Worm (Caenorhabditis elegans): Measurements from ENCODE around the gene Y102A11A.9.
A peak's percentile ranks its signal among the peaks of the same experiment; 100 is the strongest.

The Y102A11A.9 gene

DNA sequence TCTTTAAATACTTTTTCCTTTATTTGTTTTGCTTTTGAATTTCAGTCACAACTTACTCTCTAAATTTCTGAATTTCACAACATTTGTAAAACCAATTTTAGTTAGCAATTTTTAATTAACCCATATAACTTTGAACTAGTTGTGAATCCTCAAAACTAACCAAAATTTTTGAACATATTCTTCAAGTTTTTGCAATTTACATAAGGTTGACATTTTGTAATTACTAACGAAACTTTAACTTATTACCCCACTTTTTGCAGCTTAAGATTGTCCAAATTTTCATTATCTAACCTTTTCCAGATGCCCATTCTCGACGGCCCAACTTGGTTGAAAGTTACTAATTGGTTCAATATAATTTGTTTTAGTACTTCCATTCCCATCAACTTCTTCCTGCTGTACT, 43.4 kb upstream of the Y102A11A.9 start, which contains the start of gene str-79 (continued):
- TF ChIP-seq gei-17 (GFP tag; optimal IDR thresholded peaks at IDR 0.05) = no peak

DNA sequence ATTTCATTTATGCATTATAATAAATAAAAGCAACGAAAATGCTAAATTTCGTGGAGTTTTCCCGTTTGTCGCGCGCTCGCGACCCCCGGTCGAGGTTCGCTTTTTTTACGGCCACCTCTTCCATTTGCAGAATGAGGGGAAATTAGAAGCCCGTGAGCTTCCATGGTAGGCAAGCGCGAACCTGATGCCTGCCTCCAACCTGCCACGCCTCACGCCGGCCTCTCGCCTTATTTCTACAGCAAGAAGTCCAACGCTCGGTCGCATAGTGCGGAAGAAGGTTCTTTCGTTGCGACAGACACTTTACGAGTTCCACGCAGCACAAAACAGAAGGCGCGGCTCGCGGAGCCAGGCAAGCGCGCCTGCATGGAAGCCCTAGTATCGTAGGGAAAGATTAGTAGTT, 41.3 kb upstream of the Y102A11A.9 start:
- TF ChIP-seq zfh-2 (GFP tag; conservative IDR thresholded peaks at IDR 0.05) (peak; percentile 61), somi-1 (GFP tag; optimal IDR thresholded peaks at IDR 0.05) (no peak), madf-3 (GFP tag; IDR thresholded peaks at IDR 0.05) (0 out of 2 replicates have a peak, but pooled peaks have one; percentile 62)

DNA sequence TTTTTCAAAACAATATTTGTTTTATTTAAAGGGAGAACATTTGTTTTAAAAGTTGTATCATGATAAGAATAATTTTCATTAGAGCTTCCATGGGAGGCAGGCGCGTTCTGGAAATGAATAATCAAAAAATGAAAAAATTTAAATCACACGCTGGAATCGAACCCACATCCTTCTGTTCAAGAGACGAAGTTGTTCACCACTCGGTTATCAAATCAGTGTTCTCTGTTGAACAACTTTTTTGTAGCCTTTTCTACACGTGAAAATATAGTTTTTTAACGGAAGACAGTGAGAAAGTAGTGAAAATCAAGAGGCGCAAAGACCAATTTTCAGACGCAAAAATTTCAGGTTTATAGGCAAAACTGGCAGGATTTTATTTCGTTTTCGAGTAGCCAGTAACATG, 40.2 kb upstream of the Y102A11A.9 start:
- TF ChIP-seq ceh-27 (GFP tag; optimal IDR thresholded peaks at IDR 0.05) (no peak), athp-1 (tag; optimal IDR thresholded peaks at IDR 0.05) (no peak), tbp1 (GFP tag; optimal IDR thresholded peaks at IDR 0.05) (peak; percentile 78), F52B5.7 (tag; optimal IDR thresholded peaks at IDR 0.05) (no peak), ekl-4 (GFP tag; IDR thresholded peaks at IDR 0.05) (no peak), Y53F4B.3 (GFP tag; IDR thresholded peaks at IDR 0.05) (no peak), Y67H2A.10 (GFP tag; conservative IDR thresholded peaks at IDR 0.05) (no peak), ZK185.1 (tag; optimal IDR thresholded peaks at IDR 0.05; ENCODE audit: poor library complexity, severe bottlenecking) (no peak), sea-2 (GFP tag; IDR thresholded peaks at IDR 0.05) (no peak), B0261.1 (tag; optimal IDR thresholded peaks at IDR 0.05) (peak; percentile 43), F39B2.1 (GFP tag; IDR thresholded peaks at IDR 0.05) (no peak), rpc-1 (optimal IDR thresholded peaks at IDR 0.05) (peak; percentile 36), rpc-1 (tag; optimal IDR thresholded peaks at IDR 0.05) (peak; percentile 69), zim-3 (tag; optimal IDR thresholded peaks at IDR 0.05) (no peak), atf-7 (tag; optimal IDR thresholded peaks at IDR 0.05) (no peak)

DNA sequence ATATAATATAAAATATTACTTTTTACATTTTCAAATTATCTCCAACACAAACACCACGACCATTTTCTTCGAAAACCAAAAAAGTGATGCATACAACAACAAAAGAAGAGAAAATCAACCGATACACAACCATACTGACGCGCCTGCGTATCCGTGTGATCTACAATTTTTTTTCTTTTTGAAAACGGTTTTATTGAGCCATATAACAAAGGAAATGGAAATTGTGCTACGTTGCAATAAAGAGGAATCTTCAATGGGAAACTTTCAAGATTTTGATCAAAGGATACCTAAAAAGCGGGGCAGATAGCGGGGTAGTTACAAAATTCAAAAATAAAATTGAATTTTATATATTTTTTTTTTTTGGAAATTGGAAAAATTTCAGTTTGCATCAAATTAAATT, 38.3 kb upstream of the Y102A11A.9 start, which contains the start of gene F52D2.5:
F52D2.5 (minus strand) TSS at position 101 of the 400 bp plus-strand sequence.
- TF ChIP-seq madf-6 (GFP tag; IDR thresholded peaks at IDR 0.05) (no peak), lir-1 (GFP tag; conservative IDR thresholded peaks at IDR 0.05) (no peak), nhr-27 (tag; optimal IDR thresholded peaks at IDR 0.05) (no peak), sptf-2 (GFP tag; optimal IDR thresholded peaks at IDR 0.05) (no peak), efl-1 (GFP tag; optimal IDR thresholded peaks at IDR 0.05) (no peak), tbx-9 (tag; optimal IDR thresholded peaks at IDR 0.05; ENCODE audit: borderline replicate concordance) (no peak), pha-4 (tag; optimal IDR thresholded peaks at IDR 0.05) (no peak), B0336.3 (GFP tag; IDR thresholded peaks at IDR 0.05) (no peak), hrde-1 (tag; optimal IDR thresholded peaks at IDR 0.05; ENCODE audit: borderline replicate concordance) (no peak), snpc-1.1 (tag; optimal IDR thresholded peaks at IDR 0.05; ENCODE audit: insufficient read depth) (no peak), mxl-1 (tag; optimal IDR thresholded peaks at IDR 0.05) (no peak)

- TF ChIP-seq mcd-1 (GFP tag; IDR thresholded peaks at IDR 0.05) (no peak), sdz-38 (tag; optimal IDR thresholded peaks at IDR 0.05) (no peak), ceh-100 (GFP tag; IDR thresholded peaks at IDR 0.05) (no peak), nfya-2 (GFP tag; IDR thresholded peaks at IDR 0.05) (no peak), bed-1 (GFP tag; IDR thresholded peaks at IDR 0.05) (no peak), aptf-3 (GFP tag; IDR thresholded peaks at IDR 0.05) (no peak), ekl-4 (GFP tag; IDR thresholded peaks at IDR 0.05) (no peak), Y79H2A.3 (GFP tag; conservative IDR thresholded peaks at IDR 0.05) (no peak), B0261.1 (tag; optimal IDR thresholded peaks at IDR 0.05) (no peak), snpc-4 (GFP tag; optimal IDR thresholded peaks at IDR 0.05) (no peak), snpc-4 (tag; optimal IDR thresholded peaks at IDR 0.05) (no peak), Y56A3A.18 (GFP tag; IDR thresholded peaks at IDR 0.05) (no peak), K11D2.4 (GFP tag; IDR thresholded peaks at IDR 0.05) (no peak), ceh-91 (GFP tag; IDR thresholded peaks at IDR 0.05) (no peak), dox-1 (GFP tag; IDR thresholded peaks at IDR 0.05) (no peak), unc-62 (GFP tag; optimal IDR thresholded peaks at IDR 0.05) (no peak), bed-2 (GFP tag; IDR thresholded peaks at IDR 0.05) (no peak)
Measured at ce11 chrX:1975692-1976091, 37.3 kb upstream of the Y102A11A.9 start, which contains the start of gene F52D2.6. F52D2.6 (plus strand) TSS chrX:1975992.
